Worm (Caenorhabditis elegans): ENCODE results near the gene fbxa-77.

Gene fbxa-77

DNA sequence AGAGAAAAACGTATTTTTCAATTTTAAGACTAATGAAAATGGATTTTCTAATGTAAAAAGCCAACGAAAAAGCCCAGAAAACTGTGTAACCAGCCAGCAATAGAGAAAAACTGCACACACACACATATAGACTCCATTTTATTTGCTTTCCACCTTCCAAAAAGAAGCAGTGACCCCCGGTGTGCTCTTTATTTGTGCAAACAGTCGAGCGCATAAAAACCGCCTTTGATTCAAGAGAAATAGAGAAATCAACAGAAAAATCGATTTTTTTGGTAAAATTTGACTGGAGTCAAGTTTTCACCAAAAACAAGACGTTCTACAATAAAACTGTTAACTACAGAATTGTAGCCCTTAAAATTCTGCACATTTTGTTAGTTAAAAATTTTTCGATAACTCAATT is 20.7 kb upstream of the fbxa-77 start:
- TF ChIP-seq fos-1 (tag; optimal IDR thresholded peaks at IDR 0.05) (no peak), dmd-4 (tag; optimal IDR thresholded peaks at IDR 0.05) (no peak), elt-3 (tag; optimal IDR thresholded peaks at IDR 0.05) (no peak), unc-39 (tag; optimal IDR thresholded peaks at IDR 0.05) (no peak), ceh-82 (tag; optimal IDR thresholded peaks at IDR 0.05) (no peak), nhr-21 (tag; optimal IDR thresholded peaks at IDR 0.05) (no peak), nhr-23 (tag; optimal IDR thresholded peaks at IDR 0.05) (no peak), mab-5 (tag; optimal IDR thresholded peaks at IDR 0.05) (no peak), mbf-1 (tag; optimal IDR thresholded peaks at IDR 0.05) (no peak), lsy-2 (tag; optimal IDR thresholded peaks at IDR 0.05) (no peak), mdl-1 (tag; optimal IDR thresholded peaks at IDR 0.05) (no peak), unc-62 (GFP tag; optimal IDR thresholded peaks at IDR 0.05) (no peak), sma-9 (GFP tag; optimal IDR thresholded peaks at IDR 0.05) (no peak), sma-9 (tag; optimal IDR thresholded peaks at IDR 0.05) (no peak), zag-1 (tag; optimal IDR thresholded peaks at IDR 0.05) (no peak), nhr-77 (tag; optimal IDR thresholded peaks at IDR 0.05) (no peak), elt-1 (tag; optimal IDR thresholded peaks at IDR 0.05) (no peak), unc-55 (GFP tag; optimal IDR thresholded peaks at IDR 0.05) (no peak)

DNA sequence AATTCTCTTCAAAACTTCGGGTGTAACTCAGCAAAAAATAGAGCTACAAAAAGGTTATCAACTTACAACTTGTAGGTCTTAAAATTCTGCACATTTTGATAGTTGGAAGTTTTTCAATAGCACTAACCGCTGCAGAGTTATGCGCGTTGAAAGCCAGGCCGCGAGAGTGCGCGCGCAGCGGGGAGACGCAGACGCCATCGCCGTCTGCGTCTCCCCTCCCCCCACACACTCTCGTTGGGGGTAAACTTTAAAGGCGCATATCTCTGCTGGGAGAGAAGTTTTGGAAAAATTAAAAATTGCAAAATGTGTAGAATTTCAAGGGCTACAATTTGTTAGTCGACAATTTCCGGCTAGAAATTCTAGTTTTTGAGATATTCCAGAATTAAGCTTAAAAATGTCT is 19.8 kb upstream of the fbxa-77 start:
- TF ChIP-seq lin-11 (tag; optimal IDR thresholded peaks at IDR 0.05): no peak
- no peak for TF ChIP-seq blmp-1 (tag; optimal IDR thresholded peaks at IDR 0.05; ENCODE audit: insufficient read depth)
- TF ChIP-seq ztf-11 (tag; optimal IDR thresholded peaks at IDR 0.05): no peak
- TF ChIP-seq ceh-16 (tag; optimal IDR thresholded peaks at IDR 0.05): no peak
- no peak for TF ChIP-seq aly-2 (tag; optimal IDR thresholded peaks at IDR 0.05)

DNA sequence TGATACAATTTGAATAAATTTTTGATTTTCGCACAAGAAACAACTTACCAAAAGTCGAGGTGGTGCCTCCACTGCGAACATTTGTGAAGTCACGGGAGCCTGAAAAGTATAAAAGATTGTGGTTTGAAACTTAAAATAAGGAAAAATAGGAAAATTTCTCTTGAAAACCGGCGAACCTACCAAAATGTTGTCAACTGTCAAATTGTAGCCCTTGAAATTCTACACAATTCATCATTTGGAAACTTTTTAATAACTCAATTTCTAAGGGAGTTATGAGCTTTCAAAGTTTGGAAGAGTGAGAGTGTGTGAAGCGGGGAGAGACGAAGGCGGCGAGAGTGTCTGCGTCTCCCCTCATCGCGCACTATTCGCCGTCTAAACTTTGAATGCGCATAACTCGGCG is 19.1 kb upstream of the fbxa-77 start, which contains the start of gene pes-4:
Gene pes-4, minus strand, starts transcription at position 101 of the 400 bp plus-strand sequence.
- TF ChIP-seq skn-1 (tag; optimal IDR thresholded peaks at IDR 0.05) (no peak), unc-55 (GFP tag; optimal IDR thresholded peaks at IDR 0.05) (no peak), nhr-10 (tag; optimal IDR thresholded peaks at IDR 0.05) (no peak), snpc-4 (tag; optimal IDR thresholded peaks at IDR 0.05) (no peak), C34F6.9 (tag; optimal IDR thresholded peaks at IDR 0.05) (no peak), nhr-21 (tag; optimal IDR thresholded peaks at IDR 0.05) (no peak), lin-39 (tag; optimal IDR thresholded peaks at IDR 0.05) (no peak), mbf-1 (tag; optimal IDR thresholded peaks at IDR 0.05) (no peak), sma-3 (GFP tag; optimal IDR thresholded peaks at IDR 0.05) (no peak), elt-1 (tag; optimal IDR thresholded peaks at IDR 0.05) (no peak), nhr-129 (tag; optimal IDR thresholded peaks at IDR 0.05) (no peak), ZK546.5 (tag; optimal IDR thresholded peaks at IDR 0.05) (no peak), mdl-1 (tag; optimal IDR thresholded peaks at IDR 0.05) (no peak), elt-3 (tag; optimal IDR thresholded peaks at IDR 0.05) (no peak), lsy-2 (tag; optimal IDR thresholded peaks at IDR 0.05) (no peak), egl-27 (tag; optimal IDR thresholded peaks at IDR 0.05) (no peak), nhr-11 (tag; optimal IDR thresholded peaks at IDR 0.05) (no peak), ztf-11 (tag; optimal IDR thresholded peaks at IDR 0.05) (no peak), unc-39 (tag; optimal IDR thresholded peaks at IDR 0.05) (no peak)

DNA sequence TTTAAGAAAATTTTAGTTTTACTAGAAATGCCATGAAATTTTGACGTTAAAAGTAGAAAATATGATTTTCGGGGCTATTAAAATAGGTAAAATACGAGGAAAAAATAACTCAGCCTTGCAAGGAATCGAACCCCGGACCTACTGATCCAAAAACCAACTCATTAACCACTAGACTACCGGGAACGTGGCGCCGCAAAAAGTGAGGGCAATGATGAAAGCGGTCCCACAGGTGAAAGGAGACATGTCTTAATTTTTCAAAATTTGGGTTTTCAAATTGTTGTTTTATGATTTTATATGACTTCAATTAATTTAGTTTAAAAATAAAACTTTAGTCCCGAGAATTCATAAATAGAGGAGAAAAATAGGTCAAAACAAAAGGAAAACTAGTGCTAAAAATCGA is 18.6 kb upstream of the fbxa-77 start:
- no peak for TF ChIP-seq mab-5 (tag; optimal IDR thresholded peaks at IDR 0.05)
- no peak for TF ChIP-seq ama-1 (optimal IDR thresholded peaks at IDR 0.05)
- no peak for TF ChIP-seq nhr-11 (tag; optimal IDR thresholded peaks at IDR 0.05)
- TF ChIP-seq nhr-129 (tag; optimal IDR thresholded peaks at IDR 0.05): no peak
- no peak for TF ChIP-seq elt-1 (tag; optimal IDR thresholded peaks at IDR 0.05)
- TF ChIP-seq ztf-11 (tag; optimal IDR thresholded peaks at IDR 0.05): no peak

DNA sequence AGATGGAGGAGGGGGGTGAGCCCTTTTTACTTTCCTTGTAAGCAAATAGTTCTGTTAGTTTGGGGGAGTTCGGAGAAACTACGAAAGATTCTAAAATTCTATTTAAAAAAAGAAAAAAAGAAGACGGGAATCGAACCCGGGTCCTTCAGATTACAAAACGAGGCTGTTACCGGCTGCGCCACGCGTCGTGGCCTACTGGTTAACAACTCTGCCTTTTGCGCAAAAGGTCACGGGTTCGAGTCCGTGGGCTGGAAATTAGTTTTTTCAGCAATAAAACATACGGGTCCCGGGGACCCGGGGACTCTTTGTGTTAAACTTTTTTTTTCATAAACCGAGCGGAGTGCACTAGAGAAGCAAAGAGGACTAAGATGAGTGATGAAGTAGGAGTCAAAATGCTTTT is 18.1 kb upstream of the fbxa-77 start:
- TF ChIP-seq Y55F3AM.14 (GFP tag; optimal IDR thresholded peaks at IDR 0.05) (no peak), blmp-1 (tag; optimal IDR thresholded peaks at IDR 0.05; ENCODE audit: insufficient read depth) (no peak), nhr-10 (tag; optimal IDR thresholded peaks at IDR 0.05) (no peak), nhr-21 (tag; optimal IDR thresholded peaks at IDR 0.05) (no peak), nhr-129 (tag; optimal IDR thresholded peaks at IDR 0.05) (no peak), sma-3 (GFP tag; optimal IDR thresholded peaks at IDR 0.05) (no peak), elt-1 (tag; optimal IDR thresholded peaks at IDR 0.05) (no peak), mdl-1 (tag; optimal IDR thresholded peaks at IDR 0.05) (no peak), unc-62 (GFP tag; optimal IDR thresholded peaks at IDR 0.05) (no peak), ztf-4 (tag; optimal IDR thresholded peaks at IDR 0.05) (no peak), F13H6.1 (tag; optimal IDR thresholded peaks at IDR 0.05) (no peak), unc-39 (tag; optimal IDR thresholded peaks at IDR 0.05) (no peak)
